Worm (Caenorhabditis elegans) whole organism, mixed stage, embryonic: ENCODE measurements around the gene btb-20.

Experiments
- lin-32 ChIP-seq: fragments of 200-800 bp; sonication (Bioruptor generic); optimal IDR thresholded peaks from 2 replicates; lab custom pipeline; 2018; ENCODE audit warnings: mild to moderate bottlenecking, missing genetic modification characterization, missing compliant biosample characterization
- unc-62 ChIP-seq: fragments of 150-350 bp; optimal IDR thresholded peaks from 2 replicates; lab custom pipeline; 2014; ENCODE audit warnings: missing biosample characterization, missing genetic modification reagents, missing genetic modification characterization
- ztf-11 ChIP-seq: fragments of 150-350 bp; optimal IDR thresholded peaks from 2 replicates; lab custom pipeline; 2014; ENCODE audit warnings: missing biosample characterization, missing genetic modification characterization

- no peak for TF ChIP-seq ztf-11
- TF ChIP-seq lin-32 (GFP tag; lab: Kevin White, UChicago), result no peak
- TF ChIP-seq unc-62 (GFP tag; lab: Kevin White, UChicago), result no peak
Observed at ce11 chrII:14523645-14524223, 412 bp upstream of the btb-20 start, which contains the start of gene pot-2.
